Fruit fly (Drosophila melanogaster): Measurements from ENCODE around the gene gzl.

gzl gene

dm6 chr3R:6380129-6380528 is 2.6 kb upstream of the gzl start, which contains the start of the genes CG1024 and TfIIFalpha:
Gene CG1024, minus strand, starts transcription at chr3R:6380328.
Gene TfIIFalpha, plus strand, starts transcription at chr3R:6380467.
- TF ChIP-seq CG8478 (optimal IDR thresholded peaks at IDR 0.05) = no peak
- no peak for TF ChIP-seq Dll (optimal IDR thresholded peaks at IDR 0.05)
- no peak for TF ChIP-seq pan (optimal IDR thresholded peaks at IDR 0.05)
- TF ChIP-seq EcR (GFP tag; optimal IDR thresholded peaks at IDR 0.05) = no peak
- TF ChIP-seq usp (GFP tag; optimal IDR thresholded peaks at IDR 0.05) = no peak

dm6 chr3R:6381784-6382183 is 930 bp upstream of the gzl start:
- TF ChIP-seq Dll (optimal IDR thresholded peaks at IDR 0.05) = no peak
- no peak for TF ChIP-seq CG8478 (optimal IDR thresholded peaks at IDR 0.05)
- no peak for TF ChIP-seq pan (optimal IDR thresholded peaks at IDR 0.05)
- no peak for TF ChIP-seq EcR (GFP tag; optimal IDR thresholded peaks at IDR 0.05)
- no peak for TF ChIP-seq usp (GFP tag; optimal IDR thresholded peaks at IDR 0.05)
- TF ChIP-seq psq (optimal IDR thresholded peaks at IDR 0.05) = no peak

- TF ChIP-seq psq (optimal IDR thresholded peaks at IDR 0.05) = no peak
- no peak for TF ChIP-seq CG8478 (optimal IDR thresholded peaks at IDR 0.05)
- no peak for TF ChIP-seq pan (optimal IDR thresholded peaks at IDR 0.05)
- no peak for TF ChIP-seq usp (GFP tag; optimal IDR thresholded peaks at IDR 0.05)
- no peak for TF ChIP-seq Dll (optimal IDR thresholded peaks at IDR 0.05)
- TF ChIP-seq EcR (GFP tag; optimal IDR thresholded peaks at IDR 0.05) = no peak
Measured at dm6 chr3R:6383466-6383769, 704 bp downstream of the gzl start.

- TF ChIP-seq psq (optimal IDR thresholded peaks at IDR 0.05) (no peak), EcR (GFP tag; optimal IDR thresholded peaks at IDR 0.05) (no peak), usp (GFP tag; optimal IDR thresholded peaks at IDR 0.05) (no peak), pan (optimal IDR thresholded peaks at IDR 0.05) (no peak), CG8478 (optimal IDR thresholded peaks at IDR 0.05) (no peak), Dll (optimal IDR thresholded peaks at IDR 0.05) (no peak)
Measured at dm6 chr3R:6388414-6388830, 5.7 kb downstream of the gzl start.

dm6 chr3R:6393515-6394246 is 11.0 kb downstream of the gzl start:
- no peak for TF ChIP-seq EcR (GFP tag; optimal IDR thresholded peaks at IDR 0.05)
- no peak for TF ChIP-seq Dll (optimal IDR thresholded peaks at IDR 0.05)
- TF ChIP-seq psq (optimal IDR thresholded peaks at IDR 0.05) = no peak
- no peak for TF ChIP-seq CG8478 (optimal IDR thresholded peaks at IDR 0.05)
- no peak for TF ChIP-seq pan (optimal IDR thresholded peaks at IDR 0.05)
- no peak for TF ChIP-seq usp (GFP tag; optimal IDR thresholded peaks at IDR 0.05)

dm6 chr3R:6394247-6394522 is 11.5 kb downstream of the gzl start:
- TF ChIP-seq CG8478 (optimal IDR thresholded peaks at IDR 0.05) (no peak), pan (optimal IDR thresholded peaks at IDR 0.05) (no peak), usp (GFP tag; optimal IDR thresholded peaks at IDR 0.05) (no peak), EcR (GFP tag; optimal IDR thresholded peaks at IDR 0.05) (no peak), Dll (optimal IDR thresholded peaks at IDR 0.05) (no peak), psq (optimal IDR thresholded peaks at IDR 0.05) (no peak)

- TF ChIP-seq psq (optimal IDR thresholded peaks at IDR 0.05) (no peak), EcR (GFP tag; optimal IDR thresholded peaks at IDR 0.05) (peak in 1 of 2 experiments; percentile 41), Dll (optimal IDR thresholded peaks at IDR 0.05) (no peak), pan (optimal IDR thresholded peaks at IDR 0.05) (no peak)
Measured at dm6 chr3R:6395572-6396295, 13.0 kb downstream of the gzl start.

dm6 chr3R:6396613-6397012 is 13.9 kb downstream of the gzl start:
- no peak for TF ChIP-seq Dll (optimal IDR thresholded peaks at IDR 0.05)
- TF ChIP-seq usp (GFP tag; optimal IDR thresholded peaks at IDR 0.05) = no peak
- TF ChIP-seq pan (optimal IDR thresholded peaks at IDR 0.05) = no peak
- no peak for TF ChIP-seq CG8478 (optimal IDR thresholded peaks at IDR 0.05)
- TF ChIP-seq EcR (GFP tag; optimal IDR thresholded peaks at IDR 0.05) = no peak
- no peak for TF ChIP-seq psq (optimal IDR thresholded peaks at IDR 0.05)

- TF ChIP-seq EcR (GFP tag; optimal IDR thresholded peaks at IDR 0.05) (no peak), usp (GFP tag; optimal IDR thresholded peaks at IDR 0.05) (no peak), pan (optimal IDR thresholded peaks at IDR 0.05) (no peak), CG8478 (optimal IDR thresholded peaks at IDR 0.05) (no peak), psq (optimal IDR thresholded peaks at IDR 0.05) (no peak), Dll (optimal IDR thresholded peaks at IDR 0.05) (no peak)
Measured at dm6 chr3R:6397611-6398092, 14.9 kb downstream of the gzl start.

dm6 chr3R:6399289-6399688 is 16.6 kb downstream of the gzl start:
- TF ChIP-seq Dll (optimal IDR thresholded peaks at IDR 0.05) = no peak

dm6 chr3R:6399752-6400151 is 17.0 kb downstream of the gzl start:
- no peak for TF ChIP-seq psq (optimal IDR thresholded peaks at IDR 0.05)
- no peak for TF ChIP-seq usp (GFP tag; optimal IDR thresholded peaks at IDR 0.05)
- no peak for TF ChIP-seq CG8478 (optimal IDR thresholded peaks at IDR 0.05)
- TF ChIP-seq Dll (optimal IDR thresholded peaks at IDR 0.05) = no peak
- TF ChIP-seq pan (optimal IDR thresholded peaks at IDR 0.05) = no peak
- no peak for TF ChIP-seq EcR (GFP tag; optimal IDR thresholded peaks at IDR 0.05)

- TF ChIP-seq usp (GFP tag; optimal IDR thresholded peaks at IDR 0.05) (no peak), pan (optimal IDR thresholded peaks at IDR 0.05) (no peak), CG8478 (optimal IDR thresholded peaks at IDR 0.05) (no peak), psq (optimal IDR thresholded peaks at IDR 0.05) (no peak), EcR (GFP tag; optimal IDR thresholded peaks at IDR 0.05) (no peak), Dll (optimal IDR thresholded peaks at IDR 0.05) (no peak)
Measured at dm6 chr3R:6400710-6401521, 18.2 kb downstream of the gzl start.
